Worm (Caenorhabditis elegans) whole organism, L3 larva: ENCODE measurements around the gene F55A4.13.

Experiments used
- ZK546.5 ChIP-seq: sonication (generic microtip); optimal IDR thresholded peaks from 2 replicates; lab custom pipeline; 2017; ENCODE audit warnings: missing biosample characterization, missing genetic modification characterization
- aly-2 ChIP-seq: fragments of 150-350 bp; optimal IDR thresholded peaks from 2 replicates; lab custom pipeline; 2014; ENCODE audit warnings: missing biosample characterization, missing genetic modification characterization
- ama-1 ChIP-seq: fragments of 150-350 bp; optimal IDR thresholded peaks from 2 replicates; lab custom pipeline; 2018
- ceh-16 ChIP-seq: sonication (generic microtip); optimal IDR thresholded peaks from 2 replicates; lab custom pipeline; 2017; ENCODE audit warnings: missing biosample characterization, missing genetic modification characterization
- ceh-28 ChIP-seq: fragments of 150-350 bp; optimal IDR thresholded peaks from 2 replicates; lab custom pipeline; 2014; ENCODE audit warnings: missing biosample characterization, missing genetic modification reagents, missing genetic modification characterization
- ceh-82 ChIP-seq: fragments of 150-350 bp; optimal IDR thresholded peaks from 2 replicates; lab custom pipeline; 2014; ENCODE audit warnings: missing biosample characterization, missing genetic modification characterization
- daf-12 ChIP-seq: fragments of 150-350 bp; optimal IDR thresholded peaks from 2 replicates; lab custom pipeline; 2014; ENCODE audit warnings: missing biosample characterization, missing genetic modification reagents, missing genetic modification characterization
- fos-1 ChIP-seq: fragments of 150-350 bp; optimal IDR thresholded peaks from 2 replicates; lab custom pipeline; 2014; ENCODE audit warnings: missing biosample characterization, missing genetic modification characterization
- jun-1 ChIP-seq: fragments of 150-350 bp; optimal IDR thresholded peaks from 2 replicates; lab custom pipeline; 2014; ENCODE audit warnings: missing biosample characterization, missing genetic modification reagents, missing genetic modification characterization
- lsy-12 ChIP-seq: sonication (generic microtip); optimal IDR thresholded peaks from 2 replicates; lab custom pipeline; 2016; ENCODE audit warnings: mild to moderate bottlenecking, missing genetic modification characterization, missing compliant biosample characterization
- mdl-1 ChIP-seq: fragments of 150-350 bp; optimal IDR thresholded peaks from 2 replicates; lab custom pipeline; 2014; ENCODE audit warnings: missing biosample characterization, missing genetic modification characterization
- mml-1 ChIP-seq: fragments of 150-350 bp; sonication (generic microtip); optimal IDR thresholded peaks from 3 replicates; lab custom pipeline; 2014; ENCODE audit warnings: missing biosample characterization, missing genetic modification characterization
- nfya-1 ChIP-seq: sonication (generic microtip); optimal IDR thresholded peaks from 2 replicates; lab custom pipeline; 2017; ENCODE audit warnings: missing genetic modification characterization, mild to moderate bottlenecking, missing compliant biosample characterization, antibody characterized with exemption, moderate library complexity; ENCODE audit not compliant: insufficient read depth
- nhr-25 ChIP-seq: sonication (generic microtip); optimal IDR thresholded peaks from 2 replicates; lab custom pipeline; 2017; ENCODE audit warnings: missing biosample characterization, missing genetic modification characterization
- snpc-4 ChIP-seq: fragments of 150-350 bp; optimal IDR thresholded peaks from 2 replicates; lab custom pipeline; 2014; ENCODE audit warnings: missing biosample characterization, missing genetic modification characterization
- unc-39 ChIP-seq: sonication (generic microtip); optimal IDR thresholded peaks from 4 replicates; lab custom pipeline; 2017; ENCODE audit warnings: missing biosample characterization, missing genetic modification characterization
- unc-62 ChIP-seq: fragments of 150-350 bp; sonication (generic microtip); optimal IDR thresholded peaks from 4 replicates; lab custom pipeline; 2014; ENCODE audit warnings: missing biosample characterization, missing genetic modification reagents, missing genetic modification characterization
- ztf-11 ChIP-seq: fragments of 150-350 bp; optimal IDR thresholded peaks from 2 replicates; lab custom pipeline; 2014; ENCODE audit warnings: missing biosample characterization, missing genetic modification characterization
- ztf-4 ChIP-seq: fragments of 150-350 bp; optimal IDR thresholded peaks from 2 replicates; lab custom pipeline; 2014; ENCODE audit warnings: missing biosample characterization, missing genetic modification characterization

F55A4.13 gene

ce11 chrX:974499-975235, 42.7 kb downstream of the F55A4.13 start, which contains the start of gene vps-45 (continued):
- TF ChIP-seq ZK546.5, result no peak
- peak; percentile 61 for TF ChIP-seq snpc-4
- TF ChIP-seq mdl-1, result no peak
- TF ChIP-seq mml-1 (tag; lab: Kevin White, UChicago), result no peak
- TF ChIP-seq ama-1 (lab: Kevin White, UChicago), result no peak

- TF ChIP-seq unc-39 (tag; lab: Kevin White, UChicago) (no peak), ztf-11 (tag; lab: Kevin White, UChicago) (no peak), ceh-82 (tag; lab: Kevin White, UChicago) (no peak), ceh-28 (tag; lab: Kevin White, UChicago) (no peak), ceh-16 (no peak), ama-1 (lab: Kevin White, UChicago) (no peak), nhr-25 (tag; lab: Kevin White, UChicago) (no peak), daf-12 (tag; lab: Kevin White, UChicago) (no peak), nfya-1 (tag; lab: Kevin White, UChicago) (no peak), aly-2 (tag; lab: Kevin White, UChicago) (no peak), jun-1 (no peak), unc-62 (no peak), lsy-12 (no peak), ZK546.5 (no peak), ztf-4 (tag; lab: Kevin White, UChicago) (no peak), mml-1 (tag; lab: Kevin White, UChicago) (no peak), fos-1 (tag; lab: Kevin White, UChicago) (no peak), snpc-4 (no peak), mdl-1 (no peak)
Measured at ce11 chrX:970072-970471, 47.3 kb downstream of the F55A4.13 start, which contains the start of gene C44C1.6. Gene C44C1.6 (minus strand): TSS chrX:970270.
